Worm (Caenorhabditis elegans) whole organism, young adult: Measurements from ENCODE around the gene F58B4.5.

ENCODE experiments used
- F10E7.11 ChIP-seq: sonication (generic microtip); optimal IDR thresholded peaks from 2 replicates; lab custom pipeline; 2017; ENCODE audit warnings: mild to moderate bottlenecking, missing genetic modification characterization, moderate library complexity, missing compliant biosample characterization
- F22D6.2 ChIP-seq: sonication (generic microtip); optimal IDR thresholded peaks from 2 replicates; lab custom pipeline; 2016; ENCODE audit warnings: mild to moderate bottlenecking, missing genetic modification characterization, missing compliant biosample characterization
- F23B12.7 ChIP-seq: sonication (generic microtip); optimal IDR thresholded peaks from 2 replicates; lab custom pipeline; 2017; ENCODE audit warnings: missing genetic modification characterization, mild to moderate bottlenecking, missing compliant biosample characterization, antibody characterized with exemption, moderate library complexity; ENCODE audit not compliant: insufficient read depth
- K12H6.12 ChIP-seq: fragments of 200-800 bp; sonication (Bioruptor generic); optimal IDR thresholded peaks from 2 replicates; lab custom pipeline; 2018; ENCODE audit warnings: mild to moderate bottlenecking, missing genetic modification characterization, missing compliant biosample characterization
- T26A5.8 ChIP-seq: sonication (generic microtip); optimal IDR thresholded peaks from 2 replicates; lab custom pipeline; 2016; ENCODE audit warnings: missing genetic modification characterization, missing compliant biosample characterization
- Y53G8AR.9 ChIP-seq: fragments of 200-800 bp; sonication (Bioruptor generic); conservative IDR thresholded peaks from 2 replicates; pipeline ENCODE4 v1.3.6; 2022; ENCODE audit warnings: missing genetic modification reagents, missing genetic modification characterization, missing compliant biosample characterization
- Y95B8A.8 ChIP-seq: fragments of 200-800 bp; sonication (Bioruptor generic); IDR thresholded peaks from 2 replicates; pipeline ENCODE4 v1.3.6; 2022; ENCODE audit warnings: missing genetic modification reagents, missing genetic modification characterization, missing compliant biosample characterization
- ZK185.1 ChIP-seq: sonication (generic microtip); optimal IDR thresholded peaks from 2 replicates; lab custom pipeline; 2016; ENCODE audit warnings: mild to moderate bottlenecking, missing genetic modification characterization, missing compliant biosample characterization; ENCODE audit not compliant: poor library complexity, severe bottlenecking
- attf-6 ChIP-seq: fragments of 200-800 bp; sonication (Bioruptor generic); IDR thresholded peaks from 2 replicates; pipeline ENCODE4 v1.3.6; 2022; ENCODE audit warnings: missing genetic modification reagents, missing genetic modification characterization, missing compliant biosample characterization
- ccch-3 ChIP-seq: fragments of 200-800 bp; sonication (Bioruptor generic); optimal IDR thresholded peaks from 2 replicates; lab custom pipeline; 2018; ENCODE audit warnings: mild to moderate bottlenecking, missing genetic modification characterization, missing compliant biosample characterization
- cebp-2 ChIP-seq: fragments of 200-800 bp; sonication (Bioruptor generic); IDR thresholded peaks from 2 replicates; pipeline ENCODE4 v1.3.6; 2022; ENCODE audit warnings: missing genetic modification characterization, missing compliant biosample characterization
- ceh-27 ChIP-seq: fragments of 200-800 bp; sonication (Bioruptor generic); optimal IDR thresholded peaks from 2 replicates; lab custom pipeline; 2018; ENCODE audit warnings: mild to moderate bottlenecking, missing genetic modification characterization, moderate library complexity, missing compliant biosample characterization
- ceh-58 ChIP-seq: fragments of 200-800 bp; sonication (Bioruptor generic); IDR thresholded peaks from 2 replicates; pipeline ENCODE4 v1.3.6; 2022; ENCODE audit warnings: missing genetic modification characterization, missing compliant biosample characterization
- ceh-91 ChIP-seq: fragments of 200-800 bp; sonication (Bioruptor generic); IDR thresholded peaks from 2 replicates; pipeline ENCODE4 v1.3.6; 2022; ENCODE audit warnings: missing genetic modification reagents, missing genetic modification characterization, missing compliant biosample characterization
- die-1 ChIP-seq: sonication (generic microtip); optimal IDR thresholded peaks from 2 replicates; lab custom pipeline; 2016; ENCODE audit warnings: missing genotype, mild to moderate bottlenecking, missing genetic modification characterization, missing compliant biosample characterization
- dpff-1 ChIP-seq: sonication (generic microtip); optimal IDR thresholded peaks from 2 replicates; lab custom pipeline; 2017; ENCODE audit warnings: mild to moderate bottlenecking, missing genetic modification characterization, missing compliant biosample characterization
- dpl-1 ChIP-seq: fragments of 150-350 bp; optimal IDR thresholded peaks from 2 replicates; lab custom pipeline; 2014; ENCODE audit warnings: missing biosample characterization, missing genetic modification reagents, missing genetic modification characterization
- egrh-3 ChIP-seq: fragments of 200-800 bp; sonication (Bioruptor generic); IDR thresholded peaks from 2 replicates; pipeline ENCODE4 v1.3.6; 2022; ENCODE audit warnings: missing genetic modification reagents, missing genetic modification characterization, missing compliant biosample characterization
- fkh-3 ChIP-seq: sonication (generic microtip); optimal IDR thresholded peaks from 2 replicates; lab custom pipeline; 2016; ENCODE audit warnings: mild to moderate bottlenecking, missing genetic modification characterization, missing compliant biosample characterization
- hmg-20 ChIP-seq: fragments of 200-800 bp; sonication (Bioruptor generic); IDR thresholded peaks from 2 replicates; pipeline ENCODE4 v1.3.6; 2022; ENCODE audit warnings: missing genetic modification reagents, missing genetic modification characterization, missing compliant biosample characterization
- hrde-1 ChIP-seq: sonication (generic microtip); optimal IDR thresholded peaks from 2 replicates; lab custom pipeline; 2016; ENCODE audit warnings: missing genetic modification characterization, mild to moderate bottlenecking, missing compliant biosample characterization, moderate library complexity, missing genotype, missing genetic modification reagents, borderline replicate concordance
- let-607 ChIP-seq, 2 experiments: fragments of 200-800 bp in 1 of 2; sonication (Bioruptor generic) in 1 of 2; sonication (generic microtip) in 1 of 2; optimal IDR thresholded peaks; 2 replicates each; lab custom pipeline; 2016 to 2018; ENCODE audit warnings: mild to moderate bottlenecking in 2 of 2, missing compliant biosample characterization in 2 of 2, missing genetic modification characterization in 2 of 2, moderate library complexity in 2 of 2, missing genotype in 1 of 2
- lin-35 ChIP-seq, 3 experiments: fragments of 150-350 bp in 2 of 3; sonication (generic microtip) in 1 of 3; optimal IDR thresholded peaks; 2 replicates each; lab custom pipeline; 2014 to 2018; ENCODE audit warnings: missing biosample characterization in 3 of 3, missing genetic modification characterization in 3 of 3, missing genetic modification reagents in 3 of 3
- lin-40 ChIP-seq: sonication (generic microtip); optimal IDR thresholded peaks from 2 replicates; lab custom pipeline; 2016; ENCODE audit warnings: missing genetic modification characterization, mild to moderate bottlenecking, missing compliant biosample characterization, missing genotype, missing genetic modification reagents
- lin-54 ChIP-seq: fragments of 200-800 bp; sonication (Bioruptor generic); optimal IDR thresholded peaks from 2 replicates; lab custom pipeline; 2018; ENCODE audit warnings: mild to moderate bottlenecking, missing genetic modification characterization, missing compliant biosample characterization
- lsy-27 ChIP-seq: sonication (generic microtip); optimal IDR thresholded peaks from 2 replicates; lab custom pipeline; 2017; ENCODE audit warnings: missing genetic modification characterization, mild to moderate bottlenecking, missing compliant biosample characterization, antibody characterized with exemption, missing genotype, borderline replicate concordance; ENCODE audit not compliant: insufficient read depth
- madf-10 ChIP-seq: sonication (generic microtip); optimal IDR thresholded peaks from 2 replicates; lab custom pipeline; 2016; ENCODE audit warnings: mild to moderate bottlenecking, missing genetic modification characterization, missing compliant biosample characterization
- mcd-1 ChIP-seq: fragments of 200-800 bp; sonication (Bioruptor generic); IDR thresholded peaks from 2 replicates; pipeline ENCODE4 v1.3.6; 2022; ENCODE audit warnings: missing genetic modification reagents, missing genetic modification characterization, missing compliant biosample characterization
- mel-28 ChIP-seq: sonication (generic microtip); optimal IDR thresholded peaks from 2 replicates; lab custom pipeline; 2016; ENCODE audit warnings: borderline replicate concordance, mild to moderate bottlenecking, missing genetic modification characterization, missing compliant biosample characterization
- nfya-2 ChIP-seq: fragments of 200-800 bp; sonication (Bioruptor generic); IDR thresholded peaks from 2 replicates; pipeline ENCODE4 v1.3.6; 2022; ENCODE audit warnings: missing genetic modification reagents, missing genetic modification characterization, missing compliant biosample characterization
- nhr-120 ChIP-seq: fragments of 200-800 bp; sonication (Bioruptor generic); IDR thresholded peaks from 2 replicates; pipeline ENCODE4 v1.3.6; 2022; ENCODE audit warnings: missing genetic modification characterization, missing compliant biosample characterization
- nhr-90 ChIP-seq: sonication (generic microtip); optimal IDR thresholded peaks from 2 replicates; lab custom pipeline; 2016; ENCODE audit warnings: missing genotype, mild to moderate bottlenecking, missing genetic modification characterization, missing compliant biosample characterization
- rcor-1 ChIP-seq: fragments of 200-800 bp; sonication (Bioruptor generic); IDR thresholded peaks from 2 replicates; pipeline ENCODE4 v1.3.6; 2022; ENCODE audit warnings: missing genetic modification reagents, missing genetic modification characterization, missing compliant biosample characterization
- rec-8 ChIP-seq, 2 experiments: sonication (generic microtip); optimal IDR thresholded peaks; 2 replicates each; lab custom pipeline; 2016; ENCODE audit warnings: mild to moderate bottlenecking in 2 of 2, missing genetic modification characterization in 2 of 2, missing genetic modification reagents in 2 of 2, missing genotype in 2 of 2, missing biosample characterization in 1 of 2, missing compliant biosample characterization in 1 of 2, moderate library complexity in 1 of 2
- rpc-1 ChIP-seq, 2 experiments: fragments of 150-350 bp in 1 of 2; sonication (generic microtip) in 1 of 2; optimal IDR thresholded peaks; 2 replicates each; lab custom pipeline; 2014 to 2018; ENCODE audit warnings: missing biosample characterization in 1 of 2, missing genetic modification characterization in 1 of 2, missing genetic modification reagents in 1 of 2, missing genotype in 1 of 2
- snpc-3.4 ChIP-seq: sonication (generic microtip); optimal IDR thresholded peaks from 2 replicates; lab custom pipeline; 2017; ENCODE audit warnings: missing genetic modification characterization, mild to moderate bottlenecking, missing compliant biosample characterization, antibody characterized with exemption, moderate library complexity, missing genotype, missing genetic modification reagents
- snpc-4 ChIP-seq, 5 experiments: fragments of 150-350 bp in 1 of 5; sonication (generic microtip) in 4 of 5; optimal IDR thresholded peaks; 2 replicates each; lab custom pipeline; 2014 to 2018; ENCODE audit warnings: missing genetic modification characterization in 5 of 5, missing biosample characterization in 3 of 5, antibody characterized with exemption in 2 of 5, mild to moderate bottlenecking in 2 of 5, missing compliant biosample characterization in 2 of 5, missing genotype in 2 of 5, moderate library complexity in 2 of 5, missing genetic modification reagents in 1 of 5
- tbx-9 ChIP-seq: sonication (generic microtip); optimal IDR thresholded peaks from 2 replicates; lab custom pipeline; 2016; ENCODE audit warnings: borderline replicate concordance, missing genetic modification characterization, inconsistent platforms, missing compliant biosample characterization
- unc-62 ChIP-seq: fragments of 150-350 bp; optimal IDR thresholded peaks from 2 replicates; lab custom pipeline; 2014; ENCODE audit warnings: missing biosample characterization, missing genetic modification reagents, missing genetic modification characterization
- zim-3 ChIP-seq: sonication (generic microtip); optimal IDR thresholded peaks from 2 replicates; lab custom pipeline; 2017; ENCODE audit warnings: mild to moderate bottlenecking, missing genetic modification characterization, moderate library complexity, missing compliant biosample characterization

The F58B4.5 gene

DNA sequence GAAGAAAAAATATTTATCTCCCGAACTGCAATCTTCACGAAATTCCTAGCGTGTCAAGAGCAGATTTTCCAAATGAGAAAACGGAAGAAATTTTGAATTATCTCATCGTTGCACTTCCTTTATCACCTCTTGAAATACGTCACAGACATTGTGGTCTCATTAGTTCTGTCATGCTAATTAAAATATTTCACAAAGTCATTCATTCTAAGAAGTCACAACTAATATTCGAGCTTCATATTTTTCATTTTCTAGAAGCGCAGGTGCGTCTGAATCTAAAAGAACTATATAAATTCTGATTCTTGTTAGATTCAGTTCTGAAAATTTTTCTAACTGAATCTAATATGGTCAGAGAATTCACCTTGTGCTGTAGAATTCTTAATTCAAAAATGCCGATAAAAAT is 14.7 kb downstream of the F58B4.5 start:
- TF ChIP-seq hmg-20 (GFP tag; lab: Robert Waterston, UW) (no peak), snpc-4 (GFP tag; optimal IDR thresholded peaks at IDR 0.05; lab: Kevin White, UChicago) (no peak), snpc-4 (tag; optimal IDR thresholded peaks at IDR 0.05; lab: Kevin White, UChicago) (no peak), unc-62 (GFP tag; lab: Kevin White, UChicago) (no peak), nhr-90 (tag; lab: Kevin White, UChicago) (no peak), tbx-9 (tag; lab: Kevin White, UChicago) (no peak)

DNA sequence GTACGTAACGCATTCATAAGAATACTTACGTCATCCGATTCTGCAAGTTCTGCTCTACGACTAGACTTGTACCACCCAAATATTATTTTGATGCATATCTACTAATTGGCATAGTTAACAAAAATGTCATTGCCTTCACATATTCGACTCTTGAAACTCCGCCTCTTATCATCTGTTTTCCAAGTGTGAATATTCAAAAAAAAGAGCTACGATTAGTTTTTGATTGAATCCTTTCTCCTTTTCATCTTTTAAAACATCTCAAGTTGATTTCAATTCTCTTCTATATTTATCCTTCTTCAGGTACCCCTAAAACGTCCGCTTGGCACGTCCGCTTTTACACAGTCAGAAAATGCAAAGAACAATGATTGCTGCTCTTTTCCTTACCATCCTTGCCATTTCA is 15.4 kb downstream of the F58B4.5 start, which contains the start of gene F17C11.2:
Gene F17C11.2 (plus strand): TSS at position 301 of the 400 bp plus-strand sequence.
- TF ChIP-seq ZK185.1 (tag; lab: Kevin White, UChicago) (no peak), die-1 (no peak), hmg-20 (GFP tag; lab: Robert Waterston, UW) (no peak), let-607 (tag; optimal IDR thresholded peaks at IDR 0.05; lab: Kevin White, UChicago) (no peak), snpc-3.4 (tag; lab: Kevin White, UChicago) (no peak), nhr-120 (GFP tag; lab: Robert Waterston, UW) (no peak), F10E7.11 (no peak), zim-3 (tag; lab: Kevin White, UChicago) (no peak), rpc-1 (optimal IDR thresholded peaks at IDR 0.05; lab: Kevin White, UChicago) (no peak), rpc-1 (tag; optimal IDR thresholded peaks at IDR 0.05; lab: Kevin White, UChicago) (no peak), ccch-3 (GFP tag; lab: Kevin White, UChicago) (no peak), F23B12.7 (tag; lab: Kevin White, UChicago) (no peak), ceh-58 (GFP tag; lab: Robert Waterston, UW) (no peak), lin-54 (GFP tag; lab: Kevin White, UChicago) (no peak), fkh-3 (tag; lab: Kevin White, UChicago) (no peak), ceh-27 (GFP tag; lab: Kevin White, UChicago) (no peak), dpff-1 (tag; lab: Kevin White, UChicago) (no peak)

- TF ChIP-seq lsy-27 (tag; lab: Kevin White, UChicago) (no peak), ceh-58 (GFP tag; lab: Robert Waterston, UW) (no peak), hrde-1 (tag; lab: Kevin White, UChicago) (no peak), Y95B8A.8 (GFP tag; lab: Robert Waterston, UW) (no peak), rcor-1 (no peak), egrh-3 (GFP tag; lab: Robert Waterston, UW) (no peak), F22D6.2 (tag; lab: Kevin White, UChicago) (no peak)
Observed at ce11 chrV:10949511-10949910, 17.0 kb downstream of the F58B4.5 start, which contains the start of gene col-153. TSS of gene col-153 (plus strand) at chrV:10949811.

DNA sequence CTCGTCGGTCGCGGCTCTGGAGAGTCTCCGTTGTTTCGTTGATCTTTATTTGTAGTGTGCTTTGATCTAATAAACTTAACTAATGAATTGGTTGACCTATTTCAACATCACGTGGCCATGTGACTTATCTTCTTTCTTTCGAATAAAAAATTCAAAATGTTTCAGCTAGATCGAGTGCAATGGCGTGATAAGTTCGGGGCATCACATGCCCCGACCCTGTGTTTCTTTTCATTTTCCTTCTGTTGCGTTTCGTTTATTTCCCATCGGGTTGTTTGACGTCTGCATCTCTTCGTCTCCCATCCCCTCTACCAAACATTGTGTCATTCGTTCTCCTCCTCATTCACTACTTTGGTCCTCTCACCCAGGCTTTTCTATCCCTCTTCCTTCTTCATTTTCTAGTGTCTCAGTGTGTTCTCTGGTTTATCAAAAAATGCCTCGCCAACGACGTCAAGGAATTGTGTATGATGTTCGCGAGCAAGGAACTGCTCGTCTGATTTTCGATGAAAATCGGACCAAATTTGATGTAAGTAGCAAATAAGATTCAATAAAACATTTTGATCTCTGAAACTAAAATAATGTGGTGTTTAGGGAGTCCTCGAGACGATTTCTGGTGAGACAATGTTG is 19.3 kb downstream of the F58B4.5 start, which contains the start of gene F17C11.4:
Gene F17C11.4 (plus strand): TSS at position 206 of the 624 bp plus-strand sequence.
- TF ChIP-seq rec-8 (tag; optimal IDR thresholded peaks at IDR 0.05; lab: Kevin White, UChicago) (no peak), dpl-1 (GFP tag; lab: Kevin White, UChicago) (no peak), fkh-3 (tag; lab: Kevin White, UChicago) (no peak), T26A5.8 (tag; lab: Kevin White, UChicago) (no peak), attf-6 (no peak), cebp-2 (GFP tag; lab: Robert Waterston, UW) (no peak), ccch-3 (GFP tag; lab: Kevin White, UChicago) (no peak), Y53G8AR.9 (GFP tag; lab: Robert Waterston, UW) (no peak), madf-10 (tag; lab: Kevin White, UChicago) (peak; percentile 64), lin-40 (tag; lab: Kevin White, UChicago) (peak; percentile 67), snpc-4 (GFP tag; optimal IDR thresholded peaks at IDR 0.05; lab: Kevin White, UChicago) (no peak), snpc-4 (tag; optimal IDR thresholded peaks at IDR 0.05; lab: Kevin White, UChicago) (peak in 2 of 4 experiments; percentile 33 to 40), ceh-91 (GFP tag; lab: Robert Waterston, UW) (no peak), mel-28 (tag; lab: Kevin White, UChicago) (no peak), mcd-1 (peak; percentile 37; the same call in 1 of the 2 replicates), lin-35 (GFP tag; optimal IDR thresholded peaks at IDR 0.05; lab: Kevin White, UChicago) (no peak), nfya-2 (GFP tag; lab: Robert Waterston, UW) (no peak), K12H6.12 (tag; lab: Kevin White, UChicago) (peak; percentile 66), Y95B8A.8 (GFP tag; lab: Robert Waterston, UW) (no peak)
